Worm (Caenorhabditis elegans) whole organism, L4/young adult: ENCODE measurements around the gene glc-4.

ENCODE experiments used
- W03F9.2 ChIP-seq: fragments of 150-350 bp; optimal IDR thresholded peaks from 2 replicates; lab custom pipeline; 2014; ENCODE audit warnings: missing biosample characterization, missing genetic modification characterization
- dao-5 ChIP-seq: sonication (generic microtip); optimal IDR thresholded peaks from 2 replicates; lab custom pipeline; 2016; ENCODE audit warnings: missing genotype, missing genetic modification characterization, moderate library complexity, missing compliant biosample characterization
- him-1 ChIP-seq: sonication (generic microtip); optimal IDR thresholded peaks from 2 replicates; lab custom pipeline; 2016; ENCODE audit warnings: missing genotype, missing genetic modification reagents, missing genetic modification characterization, missing compliant biosample characterization

Gene glc-4

ce11 chrII:7174843-7175242 lies at the start of gene glc-4:
TSS of gene glc-4 (minus strand) at chrII:7174943.
- TF ChIP-seq him-1 (no peak), dao-5 (no peak), W03F9.2 (tag; lab: Kevin White, UChicago) (no peak)

ce11 chrII:7224074-7224473 lies 49.3 kb upstream of the glc-4 start:
- TF ChIP-seq him-1 (no peak), W03F9.2 (tag; lab: Kevin White, UChicago) (no peak), dao-5 (no peak)

ce11 chrII:7217047-7217446 lies 42.3 kb upstream of the glc-4 start, which contains the start of gene E04F6.10:
TSS of gene E04F6.10 (minus strand) at chrII:7217147.
- no peak for TF ChIP-seq dao-5
- TF ChIP-seq W03F9.2 (tag; lab: Kevin White, UChicago), result no peak
- TF ChIP-seq him-1, result no peak

- no peak for TF ChIP-seq W03F9.2 (tag; lab: Kevin White, UChicago)
- no peak for TF ChIP-seq him-1
- TF ChIP-seq dao-5, result no peak
Measured at ce11 chrII:7212059-7212458, 37.3 kb upstream of the glc-4 start, which contains the start of gene E04F6.9. TSS of gene E04F6.9 (minus strand) at chrII:7212159.

ce11 chrII:7211280-7211679 lies 36.5 kb upstream of the glc-4 start, which contains the start of gene E04F6.8:
TSS of gene E04F6.8 (minus strand) at chrII:7211380.
- TF ChIP-seq dao-5 (no peak), W03F9.2 (tag; lab: Kevin White, UChicago) (no peak), him-1 (no peak)

- no peak for TF ChIP-seq W03F9.2 (tag; lab: Kevin White, UChicago)
- no peak for TF ChIP-seq him-1
- no peak for TF ChIP-seq dao-5
Measured at ce11 chrII:7210187-7210586, 35.4 kb upstream of the glc-4 start, which contains the start of gene E04F6.15. TSS of gene E04F6.15 (minus strand) at chrII:7210287.

- TF ChIP-seq him-1 (no peak), W03F9.2 (tag; lab: Kevin White, UChicago) (no peak), dao-5 (no peak)
Measured at ce11 chrII:7208184-7208583, 33.4 kb upstream of the glc-4 start, which contains the start of gene dhs-7. TSS of gene dhs-7 (minus strand) at chrII:7208460.

- TF ChIP-seq him-1 (no peak), dao-5 (no peak), W03F9.2 (tag; lab: Kevin White, UChicago) (no peak)
Measured at ce11 chrII:7207649-7208048, 32.9 kb upstream of the glc-4 start.

- TF ChIP-seq him-1 (no peak), W03F9.2 (tag; lab: Kevin White, UChicago) (no peak), dao-5 (no peak)
Measured at ce11 chrII:7205388-7205787, 30.6 kb upstream of the glc-4 start, which contains the start of gene srd-59. TSS of gene srd-59 (plus strand) at chrII:7205688.

- no peak for TF ChIP-seq him-1
Measured at ce11 chrII:7204951-7205350, 30.2 kb upstream of the glc-4 start, which contains the start of gene srd-58. TSS of gene srd-58 (minus strand) at chrII:7205051.

ce11 chrII:7203110-7203509 lies 28.4 kb upstream of the glc-4 start, which contains the start of gene srd-56:
TSS of gene srd-56 (minus strand) at chrII:7203210.
- TF ChIP-seq dao-5 (no peak), W03F9.2 (tag; lab: Kevin White, UChicago) (no peak), him-1 (no peak)

- no peak for TF ChIP-seq W03F9.2 (tag; lab: Kevin White, UChicago)
- peak; percentile 60 for TF ChIP-seq dao-5
- peak; percentile 57 for TF ChIP-seq him-1
Measured at ce11 chrII:7200051-7200599, 25.4 kb upstream of the glc-4 start, which contains the start of gene pcrg-1. TSS of gene pcrg-1 (plus strand) at chrII:7200549.

ce11 chrII:7199308-7199707 lies 24.6 kb upstream of the glc-4 start, which contains the start of gene E04F6.6:
TSS of gene E04F6.6 (minus strand) at chrII:7199565.
- TF ChIP-seq him-1 (no peak), W03F9.2 (tag; lab: Kevin White, UChicago) (no peak), dao-5 (no peak)

- no peak for TF ChIP-seq W03F9.2 (tag; lab: Kevin White, UChicago)
- TF ChIP-seq him-1, result no peak
- no peak for TF ChIP-seq dao-5
Measured at ce11 chrII:7197434-7197833, 22.7 kb upstream of the glc-4 start.

- no peak for TF ChIP-seq dao-5
- TF ChIP-seq W03F9.2 (tag; lab: Kevin White, UChicago), result no peak
- no peak for TF ChIP-seq him-1
Measured at ce11 chrII:7196040-7196439, 21.3 kb upstream of the glc-4 start, which contains the start of gene maoc-1. TSS of gene maoc-1 (plus strand) at chrII:7196276.

- no peak for TF ChIP-seq W03F9.2 (tag; lab: Kevin White, UChicago)
Measured at ce11 chrII:7195541-7195940, 20.8 kb upstream of the glc-4 start, which contains the start of gene acdh-12. TSS of gene acdh-12 (minus strand) at chrII:7195641.
